Worm (Caenorhabditis elegans): ENCODE results near the gene unc-26.

unc-26 gene

DNA sequence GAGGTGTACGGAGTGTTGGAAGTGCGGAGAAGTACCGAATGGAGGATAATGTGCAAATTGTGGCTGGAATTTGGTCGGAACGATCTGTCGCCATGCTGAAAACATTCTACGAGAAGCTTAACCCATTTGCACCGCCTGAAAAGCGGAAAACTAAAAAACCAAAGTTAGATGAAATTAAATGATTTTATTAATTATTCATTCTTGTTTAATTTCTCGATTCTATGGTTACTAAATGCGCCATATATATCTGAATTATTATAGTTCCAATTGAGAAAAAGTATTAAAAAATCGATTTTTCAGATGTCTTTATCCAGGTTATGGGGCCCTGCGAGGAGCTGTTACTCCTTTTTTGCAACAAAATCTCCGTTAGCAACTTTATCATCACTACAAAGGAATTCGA is 28.3 kb downstream of the unc-26 start, which contains the start of gene cox-11:
TSS of gene cox-11 (plus strand) at position 301 of the 400 bp plus-strand sequence.
- no peak for TF ChIP-seq nhr-25 (tag; optimal IDR thresholded peaks at IDR 0.05)
- no peak for TF ChIP-seq fkh-10 (GFP tag; optimal IDR thresholded peaks at IDR 0.05)
- TF ChIP-seq snpc-4 (tag; optimal IDR thresholded peaks at IDR 0.05) = no peak
- TF ChIP-seq elt-2 (tag; optimal IDR thresholded peaks at IDR 0.05) = no peak
- TF ChIP-seq egl-27 (tag; optimal IDR thresholded peaks at IDR 0.05) = no peak
- no peak for TF ChIP-seq nhr-43 (tag; optimal IDR thresholded peaks at IDR 0.05; ENCODE audit: poor library complexity, severe bottlenecking)
- no peak for TF ChIP-seq jun-1 (tag; optimal IDR thresholded peaks at IDR 0.05)
- TF ChIP-seq pqm-1 (tag; optimal IDR thresholded peaks at IDR 0.05) = no peak
- no peak for TF ChIP-seq ztf-4 (tag; optimal IDR thresholded peaks at IDR 0.05)
- TF ChIP-seq nhr-12 (tag; optimal IDR thresholded peaks at IDR 0.05) = no peak
- TF ChIP-seq nhr-77 (tag; optimal IDR thresholded peaks at IDR 0.05) = no peak
- no peak for TF ChIP-seq ZK546.5 (tag; optimal IDR thresholded peaks at IDR 0.05)
- TF ChIP-seq mml-1 (tag; optimal IDR thresholded peaks at IDR 0.05) = no peak
- no peak for TF ChIP-seq nhr-23 (tag; optimal IDR thresholded peaks at IDR 0.05)
- TF ChIP-seq ceh-82 (tag; optimal IDR thresholded peaks at IDR 0.05) = no peak

DNA sequence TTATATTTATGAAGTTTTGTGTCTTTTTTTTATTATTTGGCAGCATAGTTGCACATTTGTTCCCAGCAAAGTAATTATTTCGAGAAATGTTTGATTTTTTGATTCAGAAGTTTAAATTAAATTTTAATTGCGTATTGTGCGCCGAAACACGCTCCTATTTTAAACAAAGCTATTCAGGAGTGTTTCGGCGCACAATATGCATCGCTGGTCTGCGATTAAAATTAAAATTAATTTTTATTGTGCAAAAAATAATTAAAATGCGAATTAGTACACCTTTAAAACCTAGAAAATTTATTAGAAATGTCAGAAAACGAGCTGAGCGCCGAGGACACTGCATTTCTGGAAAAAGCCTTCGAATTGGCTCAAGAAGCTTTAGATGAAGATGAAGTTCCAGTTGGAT is 28.9 kb downstream of the unc-26 start, which contains the start of gene JC8.4:
TSS of gene JC8.4 (plus strand) at position 301 of the 400 bp plus-strand sequence.
- TF ChIP-seq zag-1 (tag; optimal IDR thresholded peaks at IDR 0.05) = no peak
- TF ChIP-seq sea-2 (GFP tag; optimal IDR thresholded peaks at IDR 0.05) = no peak
- no peak for TF ChIP-seq ceh-82 (tag; optimal IDR thresholded peaks at IDR 0.05)
- TF ChIP-seq jun-1 (tag; optimal IDR thresholded peaks at IDR 0.05) = no peak
- no peak for TF ChIP-seq eor-1 (tag; optimal IDR thresholded peaks at IDR 0.05)
- no peak for TF ChIP-seq nhr-23 (tag; optimal IDR thresholded peaks at IDR 0.05)
- TF ChIP-seq elt-1 (tag; optimal IDR thresholded peaks at IDR 0.05) = no peak
- no peak for TF ChIP-seq nhr-43 (tag; optimal IDR thresholded peaks at IDR 0.05; ENCODE audit: poor library complexity, severe bottlenecking)
- no peak for TF ChIP-seq fos-1 (tag; optimal IDR thresholded peaks at IDR 0.05)
- no peak for TF ChIP-seq lin-39 (tag; optimal IDR thresholded peaks at IDR 0.05)
- no peak for TF ChIP-seq ztf-11 (tag; optimal IDR thresholded peaks at IDR 0.05)
- no peak for TF ChIP-seq tbx-2 (tag; optimal IDR thresholded peaks at IDR 0.05)
- no peak for TF ChIP-seq unc-39 (tag; optimal IDR thresholded peaks at IDR 0.05)
- no peak for TF ChIP-seq ceh-28 (tag; optimal IDR thresholded peaks at IDR 0.05)
- TF ChIP-seq elt-2 (tag; optimal IDR thresholded peaks at IDR 0.05) = no peak
- TF ChIP-seq ceh-9 (tag; optimal IDR thresholded peaks at IDR 0.05) = no peak
- TF ChIP-seq mdl-1 (tag; optimal IDR thresholded peaks at IDR 0.05) = no peak
- no peak for TF ChIP-seq lsy-12 (tag; optimal IDR thresholded peaks at IDR 0.05)
- TF ChIP-seq fkh-2 (tag; optimal IDR thresholded peaks at IDR 0.05) = no peak

DNA sequence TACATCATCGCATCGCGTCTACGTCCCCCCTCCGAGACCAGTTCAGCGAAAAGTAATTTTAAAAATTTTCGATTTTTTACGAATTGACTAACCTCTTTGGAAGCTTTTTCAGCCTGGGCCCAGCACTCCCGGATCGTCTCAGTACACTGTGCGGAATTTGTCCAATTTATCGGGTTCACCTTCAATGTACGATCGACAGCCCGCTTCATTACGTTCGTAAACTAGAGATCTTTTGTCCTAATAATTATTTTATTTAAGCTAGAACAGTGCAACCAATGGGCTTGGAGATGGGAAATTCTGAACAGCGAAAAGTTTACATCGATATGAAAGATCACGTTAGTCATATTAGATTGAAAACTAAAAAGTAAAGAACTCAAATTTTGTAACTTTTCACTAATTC is 31.0 kb downstream of the unc-26 start:
- TF ChIP-seq nhr-43 (tag; optimal IDR thresholded peaks at IDR 0.05; ENCODE audit: poor library complexity, severe bottlenecking) (no peak), lsy-12 (tag; optimal IDR thresholded peaks at IDR 0.05) (no peak), ceh-82 (tag; optimal IDR thresholded peaks at IDR 0.05) (no peak), mml-1 (tag; optimal IDR thresholded peaks at IDR 0.05) (no peak), pha-4 (tag; optimal IDR thresholded peaks at IDR 0.05) (no peak), eor-1 (tag; optimal IDR thresholded peaks at IDR 0.05) (no peak), fkh-10 (GFP tag; optimal IDR thresholded peaks at IDR 0.05) (no peak), jun-1 (tag; optimal IDR thresholded peaks at IDR 0.05) (no peak), hmg-11 (tag; optimal IDR thresholded peaks at IDR 0.05) (no peak)

- no peak for TF ChIP-seq skn-1 (tag; optimal IDR thresholded peaks at IDR 0.05)
- no peak for TF ChIP-seq mml-1 (tag; optimal IDR thresholded peaks at IDR 0.05)
- TF ChIP-seq eor-1 (tag; optimal IDR thresholded peaks at IDR 0.05) = peak in 1 of 2 experiments; percentile 5
These were observed 31.5 kb downstream of the unc-26 start, which contains the start of gene lin-54 for ce11 chrIV:13240842-13241143. TSS of gene lin-54 (plus strand) at chrIV:13241044.

ce11 chrIV:13240078-13240841 is 32.1 kb downstream of the unc-26 start, which contains the start of gene rpl-12:
TSS of gene rpl-12 (minus strand) at chrIV:13240651.
- TF ChIP-seq nhr-67 (tag; optimal IDR thresholded peaks at IDR 0.05) (no peak), R02D3.7 (tag; optimal IDR thresholded peaks at IDR 0.05) (peak; percentile 91), elt-2 (tag; optimal IDR thresholded peaks at IDR 0.05) (peak; percentile 91), nhr-23 (tag; optimal IDR thresholded peaks at IDR 0.05) (peak; percentile 100), nhr-12 (tag; optimal IDR thresholded peaks at IDR 0.05) (no peak), nhr-25 (tag; optimal IDR thresholded peaks at IDR 0.05) (peak; percentile 99), ZK546.5 (tag; optimal IDR thresholded peaks at IDR 0.05) (peak; percentile 74), nfya-1 (tag; optimal IDR thresholded peaks at IDR 0.05; ENCODE audit: insufficient read depth) (peak; percentile 98), ceh-16 (tag; optimal IDR thresholded peaks at IDR 0.05) (peak; percentile 47), pqm-1 (tag; optimal IDR thresholded peaks at IDR 0.05) (peak; percentile 90), daf-12 (tag; optimal IDR thresholded peaks at IDR 0.05) (peak; percentile 37), eor-1 (tag; optimal IDR thresholded peaks at IDR 0.05) (no peak), pha-4 (tag; optimal IDR thresholded peaks at IDR 0.05) (peak; percentile 100), lsy-12 (tag; optimal IDR thresholded peaks at IDR 0.05) (peak; percentile 99), unc-39 (tag; optimal IDR thresholded peaks at IDR 0.05) (no peak), fkh-10 (GFP tag; optimal IDR thresholded peaks at IDR 0.05) (peak; percentile 99), snpc-4 (tag; optimal IDR thresholded peaks at IDR 0.05) (peak; percentile 95), sea-2 (GFP tag; optimal IDR thresholded peaks at IDR 0.05) (no peak), lin-15B (tag; optimal IDR thresholded peaks at IDR 0.05) (peak; percentile 100), zag-1 (tag; optimal IDR thresholded peaks at IDR 0.05) (peak; percentile 67), elt-1 (tag; optimal IDR thresholded peaks at IDR 0.05) (peak; percentile 86), skn-1 (tag; optimal IDR thresholded peaks at IDR 0.05) (peak; percentile 96), nhr-77 (tag; optimal IDR thresholded peaks at IDR 0.05) (peak; percentile 87), fkh-2 (tag; optimal IDR thresholded peaks at IDR 0.05) (peak; percentile 69), egl-27 (tag; optimal IDR thresholded peaks at IDR 0.05) (peak; percentile 88), ama-1 (optimal IDR thresholded peaks at IDR 0.05) (peak; percentile 83), fos-1 (tag; optimal IDR thresholded peaks at IDR 0.05) (peak; percentile 75), mml-1 (tag; optimal IDR thresholded peaks at IDR 0.05) (no peak), nhr-76 (tag; optimal IDR thresholded peaks at IDR 0.05) (peak; percentile 72)

Data from whole organism, L3 larva.